Fruit fly (Drosophila melanogaster): Measurements from ENCODE around the gene CG5112.

The CG5112 gene

dm6 chr3R:25515450-25516288, 24.4 kb downstream of the CG5112 start, which contains the start of gene msi (continued):
- TF ChIP-seq vnd (GFP tag; IDR thresholded peaks at IDR 0.05; ENCODE audit: partially characterized antibody) = no peak
- TF ChIP-seq maf-S (GFP tag; optimal IDR thresholded peaks at IDR 0.05) = peak; percentile 59
- peak; percentile 33 for TF ChIP-seq pfk (GFP tag; optimal IDR thresholded peaks at IDR 0.05)
- TF ChIP-seq CG14965 (GFP tag; optimal IDR thresholded peaks at IDR 0.05; ENCODE audit: borderline replicate concordance) = peak; percentile 9
- peak; percentile 80 for TF ChIP-seq CG2116 (GFP tag; optimal IDR thresholded peaks at IDR 0.05)
- no peak for TF ChIP-seq Tbp (GFP tag; optimal IDR thresholded peaks at IDR 0.05)
- TF ChIP-seq CG12391 (tag; optimal IDR thresholded peaks at IDR 0.05) = peak; percentile 100
- peak; percentile 50 for TF ChIP-seq fu2 (GFP tag; optimal IDR thresholded peaks at IDR 0.05)
- peak; percentile 98 for TF ChIP-seq CG11456 (GFP tag; IDR thresholded peaks at IDR 0.05)
- peak; percentile 97 for TF ChIP-seq CG33557 (GFP tag; optimal IDR thresholded peaks at IDR 0.05)
- peak; percentile 100 for TF ChIP-seq CG10979 (tag; optimal IDR thresholded peaks at IDR 0.05)
- TF ChIP-seq CG16813 (GFP tag; IDR thresholded peaks at IDR 0.05; ENCODE audit: partially characterized antibody) = no peak
- peak; percentile 98 for TF ChIP-seq zen (tag; optimal IDR thresholded peaks at IDR 0.05)
- TF ChIP-seq corto (GFP tag; optimal IDR thresholded peaks at IDR 0.05) = peak; percentile 57
- TF ChIP-seq CG4854 (GFP tag; optimal IDR thresholded peaks at IDR 0.05) = peak; percentile 70
- peak; percentile 93 for TF ChIP-seq toy (GFP tag; IDR thresholded peaks at IDR 0.05)
- no peak for TF ChIP-seq fru (optimal IDR thresholded peaks at IDR 0.05)
- TF ChIP-seq CG10267 (tag; optimal IDR thresholded peaks at IDR 0.05) = peak; percentile 99
- TF ChIP-seq sob (GFP tag; IDR thresholded peaks at IDR 0.05) = peak; percentile 99
- peak; percentile 63 for TF ChIP-seq Atf3 (GFP tag; optimal IDR thresholded peaks at IDR 0.05)
- peak; percentile 87 for TF ChIP-seq CG7745 (tag; optimal IDR thresholded peaks at IDR 0.05)
- peak; percentile 98 for TF ChIP-seq CG3407 (GFP tag; optimal IDR thresholded peaks at IDR 0.05)
- peak; percentile 88 for TF ChIP-seq CG4617 (GFP tag; optimal IDR thresholded peaks at IDR 0.05; ENCODE audit: borderline replicate concordance)
- peak; percentile 69 to 80 for TF ChIP-seq Pdp1 (GFP tag; optimal IDR thresholded peaks at IDR 0.05)
- TF ChIP-seq CG9437 (GFP tag; optimal IDR thresholded peaks at IDR 0.05) = peak; percentile 97
- peak; percentile 98 for TF ChIP-seq CG14441 (GFP tag; IDR thresholded peaks at IDR 0.05)
- TF ChIP-seq Gsc (GFP tag; IDR thresholded peaks at IDR 0.05) = peak; percentile 96
- TF ChIP-seq emc (GFP tag; optimal IDR thresholded peaks at IDR 0.05) = peak; percentile 33
- TF ChIP-seq insv (GFP tag; optimal IDR thresholded peaks at IDR 0.05) = peak in 1 of 2 experiments; percentile 70
- TF ChIP-seq CG10565 (GFP tag; optimal IDR thresholded peaks at IDR 0.05) = peak; percentile 69
- peak in 1 of 3 experiments; percentile 99 for TF ChIP-seq lola (GFP tag; optimal IDR thresholded peaks at IDR 0.05)
- TF ChIP-seq bbx (GFP tag; IDR thresholded peaks at IDR 0.05; ENCODE audit: partially characterized antibody) = peak; percentile 65
- TF ChIP-seq CG12299 (tag; optimal IDR thresholded peaks at IDR 0.05) = peak; percentile 98
- peak; percentile 96 for TF ChIP-seq CG2120 (GFP tag; optimal IDR thresholded peaks at IDR 0.05)
- TF ChIP-seq CG4328 (GFP tag; optimal IDR thresholded peaks at IDR 0.05) = peak; percentile 94
- TF ChIP-seq fd102C (GFP tag; optimal IDR thresholded peaks at IDR 0.05) = peak; percentile 16
- TF ChIP-seq H15 (GFP tag; IDR thresholded peaks at IDR 0.05) = peak; percentile 99
- TF ChIP-seq CkIIα-i1 (GFP tag; IDR thresholded peaks at IDR 0.05) = peak; percentile 89
- TF ChIP-seq CG10543 (GFP tag; optimal IDR thresholded peaks at IDR 0.05) = peak; percentile 97
- no peak; the same call in 2 of the 3 replicates for TF ChIP-seq knrl (GFP tag; IDR thresholded peaks at IDR 0.05; ENCODE audit: partially characterized antibody)
- peak; percentile 26 for TF ChIP-seq en (GFP tag; optimal IDR thresholded peaks at IDR 0.05)
- peak; percentile 92 for TF ChIP-seq CG11723 (GFP tag; optimal IDR thresholded peaks at IDR 0.05)
- TF ChIP-seq Hmx (GFP tag; optimal IDR thresholded peaks at IDR 0.05) = no peak
- TF ChIP-seq CG1529 (GFP tag; optimal IDR thresholded peaks at IDR 0.05) = peak; percentile 95
- TF ChIP-seq CG42726 (GFP tag; IDR thresholded peaks at IDR 0.05; ENCODE audit: partially characterized antibody) = peak; percentile 83
- peak; percentile 99 for TF ChIP-seq CG13296 (GFP tag; optimal IDR thresholded peaks at IDR 0.05)
- peak; percentile 88 for TF ChIP-seq fd64A (GFP tag; optimal IDR thresholded peaks at IDR 0.05)
